Fruit fly (Drosophila melanogaster) whole organism, embryonic: ENCODE data around the gene CG15014.

Experiments
- Ada2b ChIP-seq: fragments of 200-800 bp; sonication (Bioruptor generic); IDR thresholded peaks from 2 replicates; pipeline ENCODE4 v1.3.6; 2022; ENCODE audit warnings: missing biosample characterization, missing genetic modification characterization
- Asciz ChIP-seq: fragments of 200-800 bp; sonication (Bioruptor generic); optimal IDR thresholded peaks from 2 replicates; lab custom pipeline; 2017; ENCODE audit warnings: missing biosample characterization, mild to moderate bottlenecking, missing genetic modification characterization, missing genetic modification reagents
- Atf6 ChIP-seq: fragments of 200-800 bp; sonication (Bioruptor generic); IDR thresholded peaks from 2 replicates; pipeline ENCODE4 v1.3.6; 2022; ENCODE audit warnings: missing biosample characterization, missing genetic modification characterization
- Blimp-1 ChIP-seq: fragments of 200-800 bp; sonication (Bioruptor generic); optimal IDR thresholded peaks from 3 replicates; lab custom pipeline; 2018; ENCODE audit warnings: missing biosample characterization, missing genetic modification characterization, mild to moderate bottlenecking, moderate library complexity, missing genetic modification reagents
- CG1024 ChIP-seq: fragments of 200-800 bp; sonication (Bioruptor generic); IDR thresholded peaks from 2 replicates; pipeline ENCODE4 v1.3.6; 2022; ENCODE audit warnings: missing biosample characterization, missing genetic modification characterization
- CG1233 ChIP-seq: fragments of 200-800 bp; sonication (Bioruptor generic); optimal IDR thresholded peaks from 4 replicates; lab custom pipeline; 2018; ENCODE audit warnings: missing biosample characterization, mild to moderate bottlenecking, missing genetic modification characterization
- CG12942 ChIP-seq: fragments of 200-800 bp; sonication (Bioruptor generic); optimal IDR thresholded peaks from 3 replicates; lab custom pipeline; 2016; ENCODE audit warnings: missing biosample characterization, missing genetic modification characterization
- CG13296 ChIP-seq: fragments of 200-800 bp; sonication (Bioruptor generic); optimal IDR thresholded peaks from 3 replicates; lab custom pipeline; 2018; ENCODE audit warnings: missing biosample characterization, mild to moderate bottlenecking, missing genetic modification characterization
- CG30403 ChIP-seq: fragments of 200-800 bp; sonication (Bioruptor generic); optimal IDR thresholded peaks from 3 replicates; lab custom pipeline; 2016; ENCODE audit warnings: missing biosample characterization, missing genetic modification characterization
- CG32532 ChIP-seq: fragments of 200-800 bp; sonication (Bioruptor generic); IDR thresholded peaks from 2 replicates; pipeline ENCODE4 v1.3.6; 2022; ENCODE audit warnings: missing biosample characterization, missing genetic modification characterization
- CG3281 ChIP-seq: fragments of 200-800 bp; sonication (Bioruptor generic); optimal IDR thresholded peaks from 3 replicates; lab custom pipeline; 2017; ENCODE audit warnings: missing biosample characterization, mild to moderate bottlenecking, missing genetic modification characterization
- CG3407 ChIP-seq: fragments of 200-800 bp; sonication (Bioruptor generic); optimal IDR thresholded peaks from 2 replicates; lab custom pipeline; 2018; ENCODE audit warnings: missing biosample characterization, mild to moderate bottlenecking, missing genetic modification characterization
- CG34422 ChIP-seq: fragments of 200-800 bp; sonication (Bioruptor generic); IDR thresholded peaks from 3 replicates; pipeline ENCODE4 v1.3.6; 2022; ENCODE audit warnings: missing biosample characterization, missing genetic modification characterization
- CG6765 ChIP-seq: fragments of 200-800 bp; sonication (Bioruptor generic); optimal IDR thresholded peaks from 3 replicates; lab custom pipeline; 2017; ENCODE audit warnings: missing biosample characterization, mild to moderate bottlenecking, missing genetic modification characterization
- CG8089 ChIP-seq: fragments of 200-800 bp; sonication (Bioruptor generic); optimal IDR thresholded peaks from 3 replicates; lab custom pipeline; 2016; ENCODE audit warnings: missing biosample characterization, missing genetic modification characterization
- Dref ChIP-seq: fragments of 200-800 bp; sonication (Bioruptor generic); IDR thresholded peaks from 2 replicates; pipeline ENCODE4 v1.3.6; 2022; ENCODE audit warnings: missing biosample characterization, missing genetic modification characterization
- ERR ChIP-seq: fragments of 200-800 bp; sonication (Bioruptor generic); optimal IDR thresholded peaks from 2 replicates; lab custom pipeline; 2016; ENCODE audit warnings: missing biosample characterization, missing genetic modification characterization
- Elba2 ChIP-seq: fragments of 200-800 bp; sonication (Bioruptor generic); optimal IDR thresholded peaks from 3 replicates; lab custom pipeline; 2016; ENCODE audit warnings: missing biosample characterization, missing genetic modification characterization
- H15 ChIP-seq: fragments of 200-800 bp; sonication (Bioruptor generic); IDR thresholded peaks from 3 replicates; pipeline ENCODE4 v1.3.6; 2022; ENCODE audit warnings: missing biosample characterization, missing genetic modification characterization
- HHEX ChIP-seq: fragments of 200-800 bp; sonication (Bioruptor generic); optimal IDR thresholded peaks from 3 replicates; lab custom pipeline; 2017; ENCODE audit warnings: missing biosample characterization, mild to moderate bottlenecking, missing genetic modification characterization, missing genetic modification reagents
- Hr3 ChIP-seq: fragments of 200-800 bp; sonication (Bioruptor generic); optimal IDR thresholded peaks from 3 replicates; lab custom pipeline; 2016; ENCODE audit warnings: missing biosample characterization, missing genetic modification characterization
- Mad ChIP-seq: fragments of 200-800 bp; sonication (Bioruptor generic); optimal IDR thresholded peaks from 2 replicates; lab custom pipeline; 2016; ENCODE audit warnings: missing biosample characterization, missing genetic modification characterization
- Nf-YC ChIP-seq: fragments of 200-800 bp; optimal IDR thresholded peaks from 3 replicates; lab custom pipeline; 2019; ENCODE audit warnings: missing biosample characterization, mild to moderate bottlenecking, missing genetic modification characterization, moderate library complexity
- Opbp ChIP-seq: fragments of 200-800 bp; sonication (Bioruptor generic); IDR thresholded peaks from 3 replicates; pipeline ENCODE4 v1.3.6; 2022; ENCODE audit warnings: missing biosample characterization, missing genetic modification characterization; ENCODE audit not compliant: partially characterized antibody
- Sin3A ChIP-seq: fragments of >200 bp; optimal IDR thresholded peaks from 2 replicates; lab custom pipeline; 2018
- Spps ChIP-seq: fragments of 200-800 bp; sonication (Bioruptor generic); optimal IDR thresholded peaks from 2 replicates; lab custom pipeline; 2018; ENCODE audit warnings: missing biosample characterization, mild to moderate bottlenecking, missing genetic modification characterization
- Xrp1 ChIP-seq: fragments of 200-800 bp; sonication (Bioruptor generic); IDR thresholded peaks from 2 replicates; pipeline ENCODE4 v1.3.6; 2022; ENCODE audit warnings: missing biosample characterization, missing genetic modification characterization
- al ChIP-seq: fragments of 200-800 bp; sonication (Bioruptor generic); IDR thresholded peaks from 2 replicates; pipeline ENCODE4 v1.3.6; 2022; ENCODE audit warnings: missing biosample characterization, missing genetic modification characterization
- ase ChIP-seq: fragments of 200-800 bp; sonication (Bioruptor generic); IDR thresholded peaks from 3 replicates; pipeline ENCODE4 v1.3.6; 2022; ENCODE audit warnings: missing biosample characterization, missing genetic modification characterization
- crol ChIP-seq: fragments of 200-800 bp; sonication (Bioruptor generic); IDR thresholded peaks from 2 replicates; pipeline ENCODE4 v1.3.6; 2022; ENCODE audit warnings: missing biosample characterization, missing genetic modification characterization
- dan ChIP-seq: fragments of 200-800 bp; sonication (Bioruptor generic); IDR thresholded peaks from 2 replicates; pipeline ENCODE4 v1.3.6; 2022; ENCODE audit warnings: missing biosample characterization, missing genetic modification characterization
- danr ChIP-seq: fragments of 200-800 bp; sonication (Bioruptor generic); IDR thresholded peaks from 2 replicates; pipeline ENCODE4 v1.3.6; 2022; ENCODE audit warnings: missing biosample characterization, missing genetic modification characterization
- emc ChIP-seq: fragments of 200-800 bp; sonication (Bioruptor generic); optimal IDR thresholded peaks from 2 replicates; lab custom pipeline; 2016; ENCODE audit warnings: missing biosample characterization, missing genetic modification characterization
- ems ChIP-seq: fragments of 200-800 bp; sonication (Bioruptor generic); optimal IDR thresholded peaks from 3 replicates; lab custom pipeline; 2016; ENCODE audit warnings: missing biosample characterization, missing genetic modification characterization
- ftz-f1 ChIP-seq: fragments of 200-800 bp; sonication (Bioruptor generic); optimal IDR thresholded peaks from 2 replicates; lab custom pipeline; 2016; ENCODE audit warnings: missing biosample characterization, missing genetic modification characterization
- grau ChIP-seq: fragments of 200-800 bp; optimal IDR thresholded peaks from 3 replicates; lab custom pipeline; 2019; ENCODE audit warnings: missing biosample characterization, mild to moderate bottlenecking, missing genetic modification characterization, moderate library complexity
- knrl ChIP-seq: fragments of 200-800 bp; sonication (Bioruptor generic); IDR thresholded peaks from 3 replicates; pipeline ENCODE4 v1.3.6; 2022; ENCODE audit warnings: missing biosample characterization, missing genetic modification characterization; ENCODE audit not compliant: partially characterized antibody
- mirr ChIP-seq: fragments of 200-800 bp; sonication (Bioruptor generic); optimal IDR thresholded peaks from 3 replicates; lab custom pipeline; 2018; ENCODE audit warnings: missing biosample characterization, mild to moderate bottlenecking, missing genetic modification characterization
- mld ChIP-seq: fragments of 200-800 bp; sonication (Bioruptor generic); IDR thresholded peaks from 3 replicates; pipeline ENCODE4 v1.3.6; 2022; ENCODE audit warnings: missing biosample characterization, missing genetic modification characterization; ENCODE audit not compliant: partially characterized antibody
- p53 ChIP-seq: fragments of 200-800 bp; sonication (Bioruptor generic); optimal IDR thresholded peaks from 2 replicates; lab custom pipeline; 2016; ENCODE audit warnings: missing biosample characterization, missing genetic modification characterization
- phol ChIP-seq: fragments of 200-800 bp; sonication (Bioruptor generic); optimal IDR thresholded peaks from 3 replicates; lab custom pipeline; 2018; ENCODE audit warnings: missing biosample characterization, mild to moderate bottlenecking, missing genetic modification characterization, moderate library complexity
- pita ChIP-seq: fragments of 200-800 bp; sonication (Bioruptor generic); optimal IDR thresholded peaks from 2 replicates; lab custom pipeline; 2017; ENCODE audit warnings: missing biosample characterization, mild to moderate bottlenecking, missing genetic modification characterization
- pnt ChIP-seq: fragments of 200-800 bp; sonication (Bioruptor generic); optimal IDR thresholded peaks from 3 replicates; lab custom pipeline; 2016; ENCODE audit warnings: missing biosample characterization, missing genetic modification characterization
- repo ChIP-seq: fragments of 200-800 bp; sonication (Bioruptor generic); optimal IDR thresholded peaks from 2 replicates; lab custom pipeline; 2016; ENCODE audit warnings: missing biosample characterization, missing genetic modification characterization
- sens ChIP-seq: fragments of 200-800 bp; sonication (Bioruptor generic); peaks from one replicate; lab custom pipeline; 2016; ENCODE audit warnings: missing biosample characterization, missing genetic modification characterization
- sob ChIP-seq: fragments of 200-800 bp; sonication (Bioruptor generic); IDR thresholded peaks from 2 replicates; pipeline ENCODE4 v1.3.6; 2022; ENCODE audit warnings: missing biosample characterization, missing genetic modification characterization
- tin ChIP-seq: fragments of 200-800 bp; sonication (Bioruptor generic); optimal IDR thresholded peaks from 3 replicates; lab custom pipeline; 2016; ENCODE audit warnings: missing biosample characterization, missing genetic modification characterization
- toy ChIP-seq: fragments of 200-800 bp; sonication (Bioruptor generic); IDR thresholded peaks from 2 replicates; pipeline ENCODE4 v1.3.6; 2022; ENCODE audit warnings: missing biosample characterization, missing genetic modification characterization
- usp ChIP-seq: fragments of >200 bp; optimal IDR thresholded peaks from 2 replicates; lab custom pipeline; 2017; ENCODE audit warnings: missing biosample characterization, missing genetic modification characterization
- vfl ChIP-seq: fragments of 200-800 bp; sonication (Bioruptor generic); optimal IDR thresholded peaks from 2 replicates; lab custom pipeline; 2016; ENCODE audit warnings: missing biosample characterization, missing genetic modification characterization

Gene CG15014

DNA sequence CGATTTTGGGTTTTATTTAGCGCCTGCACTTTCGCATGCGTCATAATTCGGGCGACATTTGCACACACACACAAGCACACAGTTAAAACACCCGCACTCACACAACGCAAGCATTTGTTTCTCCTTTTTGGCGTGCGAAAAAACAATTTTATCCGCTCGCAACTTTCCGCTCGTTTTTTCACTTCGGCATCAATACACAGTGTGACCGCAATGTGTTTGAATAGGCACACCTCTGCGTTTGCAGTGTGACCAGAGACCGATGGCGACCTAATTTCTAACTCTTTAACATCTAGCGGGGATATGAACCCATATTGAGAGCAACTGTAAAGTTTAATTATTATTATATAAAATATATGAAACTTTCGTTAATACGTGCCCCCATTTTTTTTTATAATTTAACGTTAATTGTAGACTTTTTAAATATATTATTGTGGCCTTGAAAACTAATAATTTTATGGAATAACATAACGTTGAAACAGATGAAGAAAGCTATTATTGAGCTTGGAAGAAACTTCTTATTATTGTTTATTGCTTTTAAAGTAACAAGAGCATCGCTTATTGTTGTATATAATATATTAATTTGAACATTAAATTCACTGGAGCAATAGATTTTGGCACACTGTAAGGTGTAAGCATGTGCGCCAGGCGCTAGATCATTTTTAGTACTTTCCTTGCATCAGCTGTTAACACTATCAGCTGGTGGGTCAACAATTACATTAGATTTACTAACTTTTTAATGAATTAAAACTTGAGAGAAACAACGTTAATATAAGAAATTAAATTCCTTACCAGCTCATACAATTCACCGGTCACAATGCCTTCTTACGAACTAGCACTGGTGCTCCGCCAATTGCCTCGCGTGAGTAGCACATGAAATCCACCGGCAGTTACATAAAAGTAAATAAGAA lies 42.1 kb upstream of the CG15014 start, which contains the start of the genes Cip4 and mRpS6 (continued):
- TF ChIP-seq Spps (tag; lab: Kevin White, UChicago), result peak; percentile 51
- TF ChIP-seq vfl (GFP tag; lab: Kevin White, UChicago), result peak; percentile 10
- no peak for TF ChIP-seq emc (GFP tag; lab: Kevin White, UChicago)
- TF ChIP-seq CG13296 (GFP tag; lab: Kevin White, UChicago), result peak; percentile 69
- TF ChIP-seq CG3407 (GFP tag; lab: Kevin White, UChicago), result peak; percentile 51
- no peak for TF ChIP-seq tin (GFP tag; lab: Kevin White, UChicago)
- peak; percentile 47 for TF ChIP-seq Ada2b
- peak; percentile 61 for TF ChIP-seq ems (GFP tag; lab: Kevin White, UChicago)
- no peak for TF ChIP-seq CG8089 (GFP tag; lab: Kevin White, UChicago)
- peak; percentile 95 for TF ChIP-seq Hr3 (GFP tag; lab: Kevin White, UChicago)
- peak; percentile 84 for TF ChIP-seq CG32532
- peak; percentile 61; the same call in 2 of the 3 replicates for TF ChIP-seq ase
- peak; percentile 84 for TF ChIP-seq sens (GFP tag; lab: Kevin White, UChicago)
- peak; percentile 78 for TF ChIP-seq CG12942
- TF ChIP-seq H15 (GFP tag; lab: Robert Waterston, UW), result 0 out of 3 replicates have a peak, but pooled peaks have one; percentile 48
- no peak for TF ChIP-seq mirr (GFP tag; lab: Kevin White, UChicago)
- TF ChIP-seq toy, result no peak
- peak; percentile 88 for TF ChIP-seq CG30403 (GFP tag; lab: Kevin White, UChicago)
- peak; percentile 47 for TF ChIP-seq Asciz (GFP tag; lab: Kevin White, UChicago)
- TF ChIP-seq CG1024, result peak; percentile 67
- peak; percentile 12; the same call in 1 of the 3 replicates for TF ChIP-seq Opbp (GFP tag; lab: Robert Waterston, UW)
- TF ChIP-seq usp, result no peak
- peak; percentile 48 for TF ChIP-seq CG6765 (GFP tag; lab: Kevin White, UChicago)
- TF ChIP-seq CG1233 (GFP tag; lab: Kevin White, UChicago), result peak; percentile 84
- peak; percentile 35 for TF ChIP-seq Nf-YC (tag; lab: Kevin White, UChicago)
- peak; percentile 86 for TF ChIP-seq grau (tag; lab: Kevin White, UChicago)
- TF ChIP-seq danr (GFP tag; lab: Robert Waterston, UW), result peak; percentile 73
- peak; percentile 6 for TF ChIP-seq CG3281
- TF ChIP-seq ftz-f1 (GFP tag; lab: Kevin White, UChicago), result no peak
- TF ChIP-seq mld (GFP tag; lab: Robert Waterston, UW), result 0 out of 3 replicates have a peak, but pooled peaks have one; percentile 47
- peak; percentile 74 for TF ChIP-seq Xrp1 (GFP tag; lab: Robert Waterston, UW)
- no peak for TF ChIP-seq Dref (GFP tag; lab: Robert Waterston, UW)
- no peak for TF ChIP-seq dan (GFP tag; lab: Robert Waterston, UW)
- TF ChIP-seq Blimp-1, result no peak
- TF ChIP-seq phol (tag; lab: Kevin White, UChicago), result peak; percentile 33
- TF ChIP-seq pnt (GFP tag; lab: Kevin White, UChicago), result no peak
- TF ChIP-seq Mad (GFP tag; lab: Kevin White, UChicago), result peak; percentile 35
- TF ChIP-seq Atf6 (GFP tag; lab: Robert Waterston, UW), result peak; percentile 86
- no peak for TF ChIP-seq crol (GFP tag; lab: Robert Waterston, UW)
- peak; percentile 54 for TF ChIP-seq pita (GFP tag; lab: Kevin White, UChicago)
- no peak for TF ChIP-seq HHEX (GFP tag; lab: Kevin White, UChicago)
- TF ChIP-seq al (GFP tag; lab: Robert Waterston, UW), result peak; percentile 64
- TF ChIP-seq CG34422 (GFP tag; lab: Robert Waterston, UW), result peak; percentile 66
- peak; percentile 78 for TF ChIP-seq sob (GFP tag; lab: Robert Waterston, UW)
- TF ChIP-seq Elba2 (GFP tag; lab: Kevin White, UChicago), result no peak
- TF ChIP-seq p53 (GFP tag; lab: Kevin White, UChicago), result no peak
- no peak for TF ChIP-seq knrl (GFP tag; lab: Robert Waterston, UW)
- no peak for TF ChIP-seq repo
- no peak for TF ChIP-seq ERR (GFP tag; lab: Kevin White, UChicago)
- no peak for TF ChIP-seq Sin3A (lab: Kevin White, UChicago)
